Fruit fly (Drosophila melanogaster) whole organism, embryonic: ENCODE results near the gene Edg91.

ENCODE experiments used
- Aef1 ChIP-seq: fragments of 200-800 bp; sonication (Bioruptor generic); IDR thresholded peaks from 3 replicates; pipeline ENCODE4 v1.3.6; 2022; ENCODE audit warnings: missing biosample characterization, missing genetic modification characterization
- BEAF-32 ChIP-seq: fragments of 200-800 bp; sonication (Bioruptor generic); optimal IDR thresholded peaks from 3 replicates; lab custom pipeline; 2017; ENCODE audit warnings: missing biosample characterization, missing genetic modification characterization, mild to moderate bottlenecking, moderate library complexity, missing genetic modification reagents
- CG1024 ChIP-seq: fragments of 200-800 bp; sonication (Bioruptor generic); IDR thresholded peaks from 2 replicates; pipeline ENCODE4 v1.3.6; 2022; ENCODE audit warnings: missing biosample characterization, missing genetic modification characterization
- CG10431 ChIP-seq: fragments of 200-800 bp; sonication (Bioruptor generic); optimal IDR thresholded peaks from 3 replicates; lab custom pipeline; 2018; ENCODE audit warnings: missing biosample characterization, mild to moderate bottlenecking, missing genetic modification characterization
- CG10959 ChIP-seq: fragments of 200-800 bp; sonication (Bioruptor generic); IDR thresholded peaks from 2 replicates; pipeline ENCODE4 v1.3.6; 2022; ENCODE audit warnings: missing biosample characterization, missing genetic modification characterization
- CG11093 ChIP-seq: fragments of 200-800 bp; sonication (Bioruptor generic); IDR thresholded peaks from 3 replicates; pipeline ENCODE4 v1.3.6; 2022; ENCODE audit warnings: missing biosample characterization, missing genetic modification characterization
- CG11247 ChIP-seq: fragments of 200-800 bp; sonication (Bioruptor generic); IDR thresholded peaks from 2 replicates; pipeline ENCODE4 v1.3.6; 2022; ENCODE audit warnings: missing biosample characterization, missing genetic modification characterization
- CG11723 ChIP-seq: fragments of 200-800 bp; sonication (Bioruptor generic); optimal IDR thresholded peaks from 2 replicates; lab custom pipeline; 2017; ENCODE audit warnings: missing biosample characterization, mild to moderate bottlenecking, missing genetic modification characterization
- CG13123 ChIP-seq: fragments of 200-800 bp; sonication (Bioruptor generic); optimal IDR thresholded peaks from 2 replicates; lab custom pipeline; 2016; ENCODE audit warnings: missing biosample characterization, missing genetic modification characterization
- CG13296 ChIP-seq: fragments of 200-800 bp; sonication (Bioruptor generic); optimal IDR thresholded peaks from 3 replicates; lab custom pipeline; 2018; ENCODE audit warnings: missing biosample characterization, mild to moderate bottlenecking, missing genetic modification characterization
- CG14050 ChIP-seq: fragments of 200-800 bp; sonication (Bioruptor generic); IDR thresholded peaks from 3 replicates; pipeline ENCODE4 v1.3.6; 2022; ENCODE audit warnings: missing biosample characterization, missing genetic modification characterization
- CG14860 ChIP-seq: fragments of 200-800 bp; sonication (Bioruptor generic); IDR thresholded peaks from 3 replicates; pipeline ENCODE4 v1.3.6; 2022; ENCODE audit warnings: missing biosample characterization, missing genetic modification characterization; ENCODE audit not compliant: partially characterized antibody
- CG15601 ChIP-seq: fragments of 200-800 bp; sonication (Bioruptor generic); optimal IDR thresholded peaks from 3 replicates; lab custom pipeline; 2019; ENCODE audit warnings: missing biosample characterization, mild to moderate bottlenecking, missing genetic modification characterization, moderate library complexity
- CG17912 ChIP-seq: fragments of 200-800 bp; sonication (Bioruptor generic); optimal IDR thresholded peaks from 2 replicates; lab custom pipeline; 2018; ENCODE audit warnings: missing biosample characterization, mild to moderate bottlenecking, missing genetic modification characterization
- CG18764 ChIP-seq: fragments of 200-800 bp; sonication (Bioruptor generic); optimal IDR thresholded peaks from 3 replicates; lab custom pipeline; 2016; ENCODE audit warnings: missing biosample characterization, missing genetic modification characterization
- CG30020 ChIP-seq: fragments of 200-800 bp; optimal IDR thresholded peaks from 2 replicates; lab custom pipeline; 2019; ENCODE audit warnings: missing biosample characterization, mild to moderate bottlenecking, missing genetic modification characterization, moderate library complexity
- CG31388 ChIP-seq: fragments of 200-800 bp; sonication (Bioruptor generic); optimal IDR thresholded peaks from 2 replicates; lab custom pipeline; 2016; ENCODE audit warnings: missing biosample characterization, missing genetic modification characterization
- CG3163 ChIP-seq: fragments of 200-800 bp; sonication (Bioruptor generic); optimal IDR thresholded peaks from 3 replicates; lab custom pipeline; 2016; ENCODE audit warnings: missing biosample characterization, missing genetic modification characterization
- CG42726 ChIP-seq: fragments of 200-800 bp; sonication (Bioruptor generic); IDR thresholded peaks from 2 replicates; pipeline ENCODE4 v1.3.6; 2022; ENCODE audit warnings: missing biosample characterization, missing genetic modification characterization; ENCODE audit not compliant: partially characterized antibody
- CG7372 ChIP-seq: fragments of 200-800 bp; sonication (Bioruptor generic); IDR thresholded peaks from 2 replicates; pipeline ENCODE4 v1.3.6; 2022; ENCODE audit warnings: missing biosample characterization, missing genetic modification characterization
- CG8089 ChIP-seq: fragments of 200-800 bp; sonication (Bioruptor generic); optimal IDR thresholded peaks from 3 replicates; lab custom pipeline; 2016; ENCODE audit warnings: missing biosample characterization, missing genetic modification characterization
- Dbx ChIP-seq: fragments of 200-800 bp; sonication (Bioruptor generic); IDR thresholded peaks from 3 replicates; pipeline ENCODE4 v1.3.6; 2022; ENCODE audit warnings: missing biosample characterization, missing genetic modification characterization
- Ets97D ChIP-seq: fragments of 200-800 bp; sonication (Bioruptor generic); optimal IDR thresholded peaks from 3 replicates; lab custom pipeline; 2016; ENCODE audit warnings: missing biosample characterization, missing genetic modification characterization
- Hmr ChIP-seq: fragments of 200-800 bp; sonication (Bioruptor generic); optimal IDR thresholded peaks from 3 replicates; lab custom pipeline; 2017; ENCODE audit warnings: mild to moderate bottlenecking, missing biosample characterization, missing genetic modification reagents, missing genetic modification characterization
- Lim3 ChIP-seq: fragments of 200-800 bp; sonication (Bioruptor generic); IDR thresholded peaks from 2 replicates; pipeline ENCODE4 v1.3.6; 2022; ENCODE audit warnings: missing biosample characterization, missing genetic modification characterization
- Meics ChIP-seq: fragments of 200-800 bp; sonication (Bioruptor generic); optimal IDR thresholded peaks from 2 replicates; lab custom pipeline; 2017; ENCODE audit warnings: missing biosample characterization, mild to moderate bottlenecking, missing genetic modification characterization
- Mrtf ChIP-seq: fragments of 200-800 bp; sonication (Bioruptor generic); IDR thresholded peaks from 3 replicates; pipeline ENCODE4 v1.3.6; 2022; ENCODE audit warnings: missing biosample characterization, missing genetic modification characterization
- Opbp ChIP-seq: fragments of 200-800 bp; sonication (Bioruptor generic); IDR thresholded peaks from 3 replicates; pipeline ENCODE4 v1.3.6; 2022; ENCODE audit warnings: missing biosample characterization, missing genetic modification characterization; ENCODE audit not compliant: partially characterized antibody
- Pdp1 ChIP-seq, 2 experiments: fragments of 200-800 bp; sonication (Bioruptor generic); optimal IDR thresholded peaks; 3 replicates each; lab custom pipeline; 2016; ENCODE audit warnings: missing biosample characterization in 2 of 2, missing genetic modification characterization in 2 of 2, mild to moderate bottlenecking in 1 of 2, moderate library complexity in 1 of 2
- Ravus ChIP-seq: fragments of 200-800 bp; sonication (Bioruptor generic); IDR thresholded peaks from 2 replicates; pipeline ENCODE4 v1.3.6; 2022; ENCODE audit warnings: missing biosample characterization, missing genetic modification characterization
- Spps ChIP-seq: fragments of 200-800 bp; sonication (Bioruptor generic); optimal IDR thresholded peaks from 2 replicates; lab custom pipeline; 2018; ENCODE audit warnings: missing biosample characterization, mild to moderate bottlenecking, missing genetic modification characterization
- Tbp ChIP-seq: fragments of >200 bp; optimal IDR thresholded peaks from 2 replicates; lab custom pipeline; 2018; ENCODE audit warnings: missing biosample characterization, missing genetic modification characterization
- Trl ChIP-seq, 3 experiments: fragments of >200 bp in 2 of 3; fragments of 200-800 bp in 1 of 3; sonication (Bioruptor generic) in 1 of 3; optimal IDR thresholded peaks; 2 replicates in 1 of 3; 3 replicates in 2 of 3; lab custom pipeline; 2016 to 2017; ENCODE audit warnings: missing biosample characterization in 1 of 3, missing genetic modification characterization in 1 of 3
- al ChIP-seq: fragments of 200-800 bp; sonication (Bioruptor generic); IDR thresholded peaks from 2 replicates; pipeline ENCODE4 v1.3.6; 2022; ENCODE audit warnings: missing biosample characterization, missing genetic modification characterization
- bcd ChIP-seq: fragments of 200-800 bp; sonication (Bioruptor generic); optimal IDR thresholded peaks from 2 replicates; lab custom pipeline; 2017; ENCODE audit warnings: missing biosample characterization, mild to moderate bottlenecking, missing genetic modification characterization
- caup ChIP-seq: fragments of 200-800 bp; sonication (Bioruptor generic); optimal IDR thresholded peaks from 3 replicates; lab custom pipeline; 2017; ENCODE audit warnings: missing biosample characterization, mild to moderate bottlenecking, missing genetic modification characterization, moderate library complexity; ENCODE audit not compliant: severe bottlenecking
- fu2 ChIP-seq: fragments of 200-800 bp; sonication (Bioruptor generic); optimal IDR thresholded peaks from 2 replicates; lab custom pipeline; 2016; ENCODE audit warnings: missing biosample characterization, missing genetic modification characterization
- hth ChIP-seq: fragments of >200 bp; optimal IDR thresholded peaks from 2 replicates; lab custom pipeline; 2017; ENCODE audit warnings: inconsistent platforms
- klu ChIP-seq: fragments of 200-800 bp; sonication (Bioruptor generic); IDR thresholded peaks from 2 replicates; pipeline ENCODE4 v1.3.6; 2022; ENCODE audit warnings: missing biosample characterization, missing genetic modification characterization
- p53 ChIP-seq: fragments of 200-800 bp; sonication (Bioruptor generic); optimal IDR thresholded peaks from 2 replicates; lab custom pipeline; 2016; ENCODE audit warnings: missing biosample characterization, missing genetic modification characterization
- pita ChIP-seq: fragments of 200-800 bp; sonication (Bioruptor generic); optimal IDR thresholded peaks from 2 replicates; lab custom pipeline; 2017; ENCODE audit warnings: missing biosample characterization, mild to moderate bottlenecking, missing genetic modification characterization
- prd ChIP-seq, 3 experiments: fragments of >200 bp in 2 of 3; fragments of 200-800 bp in 1 of 3; sonication (Bioruptor generic) in 1 of 3; optimal IDR thresholded peaks in 2 of 3; IDR thresholded peaks in 1 of 3; 2 replicates in 2 of 3; 3 replicates in 1 of 3; pipeline versions ENCODE4 v1.3.6 to Lab custom; 2017 to 2022; ENCODE audit warnings: missing biosample characterization in 1 of 3, missing genetic modification characterization in 1 of 3
- sc ChIP-seq, 3 experiments: fragments of >200 bp in 2 of 3; fragments of 200-800 bp in 1 of 3; sonication (Bioruptor generic) in 1 of 3; optimal IDR thresholded peaks; 2 replicates in 2 of 3; 3 replicates in 1 of 3; lab custom pipeline; 2017; ENCODE audit warnings: mild to moderate bottlenecking in 1 of 3, missing biosample characterization in 1 of 3, missing genetic modification characterization in 1 of 3, missing genetic modification reagents in 1 of 3
- schlank ChIP-seq: fragments of 200-800 bp; sonication (Bioruptor generic); optimal IDR thresholded peaks from 2 replicates; lab custom pipeline; 2018; ENCODE audit warnings: missing biosample characterization, mild to moderate bottlenecking, missing genetic modification characterization
- stwl ChIP-seq: fragments of 200-800 bp; sonication (Bioruptor generic); optimal IDR thresholded peaks from 3 replicates; lab custom pipeline; 2018; ENCODE audit warnings: missing biosample characterization, mild to moderate bottlenecking, missing genetic modification characterization, moderate library complexity
- tup ChIP-seq: fragments of 200-800 bp; sonication (Bioruptor generic); optimal IDR thresholded peaks from 2 replicates; lab custom pipeline; 2016; ENCODE audit warnings: missing biosample characterization, mild to moderate bottlenecking, missing genetic modification characterization, moderate library complexity
- twi ChIP-seq: fragments of 200-800 bp; optimal IDR thresholded peaks from 2 replicates; lab custom pipeline; 2019; ENCODE audit warnings: missing biosample characterization, mild to moderate bottlenecking, missing genetic modification characterization, moderate library complexity
- zf30C ChIP-seq: fragments of 200-800 bp; sonication (Bioruptor generic); optimal IDR thresholded peaks from 3 replicates; lab custom pipeline; 2018; ENCODE audit warnings: missing biosample characterization, mild to moderate bottlenecking, missing genetic modification characterization

Edg91 gene

DNA sequence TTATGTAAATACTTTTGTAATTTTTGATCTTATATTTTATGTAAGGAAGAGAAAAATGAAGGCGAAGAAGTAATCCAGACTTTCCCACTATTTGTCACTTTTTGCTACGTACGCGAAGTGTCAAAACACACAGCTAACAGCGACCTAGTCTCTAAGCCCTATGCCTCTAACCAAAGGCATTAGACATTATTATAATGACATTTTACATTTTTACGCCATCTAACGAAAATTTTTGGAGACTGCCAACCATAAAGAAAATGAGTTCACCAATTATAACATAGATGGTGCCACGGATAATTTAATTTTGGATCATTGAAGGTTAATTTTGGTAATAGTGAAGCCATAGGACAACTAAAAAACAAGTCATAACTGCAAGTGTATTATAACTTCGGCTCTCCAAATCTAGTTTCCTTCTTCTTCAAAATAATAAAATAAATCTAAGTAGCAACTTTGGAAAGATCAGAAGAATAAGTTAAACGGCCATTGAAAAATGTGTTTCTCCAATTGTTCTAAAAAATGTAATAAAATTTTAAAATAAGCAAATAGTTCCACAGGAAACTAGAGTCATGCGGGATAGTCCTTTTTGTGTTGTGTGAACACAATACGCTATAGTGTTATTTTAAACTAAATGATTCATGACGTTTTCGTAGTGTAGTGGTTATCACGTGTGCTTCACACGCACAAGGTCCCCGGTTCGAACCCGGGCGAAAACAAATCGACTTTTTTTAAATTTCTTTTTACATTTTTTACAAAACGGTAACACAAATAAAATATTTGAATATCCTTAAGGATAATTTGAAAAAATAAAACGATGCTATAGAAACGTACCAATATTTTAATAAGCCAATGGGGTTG lies 6.0 kb upstream of the Edg91 start (continued):
- TF ChIP-seq tup (GFP tag; lab: Kevin White, UChicago): no peak
- no peak for TF ChIP-seq CG7372 (GFP tag; lab: Robert Waterston, UW)
- TF ChIP-seq schlank: no peak
- TF ChIP-seq CG18764 (GFP tag; lab: Kevin White, UChicago): no peak
- TF ChIP-seq stwl: no peak
- TF ChIP-seq caup (GFP tag; lab: Kevin White, UChicago): no peak
- TF ChIP-seq CG30020 (tag; lab: Kevin White, UChicago): no peak
- TF ChIP-seq pita (GFP tag; lab: Kevin White, UChicago): peak; percentile 85
- TF ChIP-seq CG10431: no peak
- peak; percentile 25 to 27 for TF ChIP-seq Pdp1 (GFP tag; optimal IDR thresholded peaks at IDR 0.05; lab: Kevin White, UChicago)
- no peak for TF ChIP-seq BEAF-32 (GFP tag; lab: Kevin White, UChicago)
- TF ChIP-seq sc (optimal IDR thresholded peaks at IDR 0.05; lab: Kevin White, UChicago): no peak
- no peak for TF ChIP-seq sc (GFP tag; optimal IDR thresholded peaks at IDR 0.05; lab: Kevin White, UChicago)
- TF ChIP-seq Meics (GFP tag; lab: Kevin White, UChicago): no peak
- TF ChIP-seq Lim3 (GFP tag; lab: Robert Waterston, UW): no peak
- no peak for TF ChIP-seq Tbp (GFP tag; lab: Kevin White, UChicago)
- TF ChIP-seq CG13296: no peak
- no peak for TF ChIP-seq Ets97D
- TF ChIP-seq Spps (tag; lab: Kevin White, UChicago): no peak
- TF ChIP-seq Mrtf (GFP tag; lab: Robert Waterston, UW): no peak
- peak; percentile 9 for TF ChIP-seq CG8089 (GFP tag; lab: Kevin White, UChicago)
- peak; percentile 13 for TF ChIP-seq CG17912
- no peak for TF ChIP-seq p53 (GFP tag; lab: Kevin White, UChicago)
- no peak for TF ChIP-seq CG11723 (GFP tag; lab: Kevin White, UChicago)
- no peak; the same call in none of the 3 replicates for TF ChIP-seq Opbp
- TF ChIP-seq zf30C (GFP tag; lab: Kevin White, UChicago): no peak
- no peak for TF ChIP-seq CG11247 (GFP tag; lab: Robert Waterston, UW)
- no peak; the same call in 1 of the 2 replicates for TF ChIP-seq CG10959 (GFP tag; lab: Robert Waterston, UW)
- no peak for TF ChIP-seq CG14860 (GFP tag; lab: Robert Waterston, UW)
- TF ChIP-seq CG14050 (GFP tag; lab: Robert Waterston, UW): no peak
- TF ChIP-seq CG13123: no peak
- TF ChIP-seq Aef1 (GFP tag; lab: Robert Waterston, UW): no peak
- no peak for TF ChIP-seq klu (GFP tag; lab: Robert Waterston, UW)
- no peak for TF ChIP-seq CG15601
- TF ChIP-seq Ravus (GFP tag; lab: Robert Waterston, UW): no peak
- no peak for TF ChIP-seq CG31388 (GFP tag; lab: Kevin White, UChicago)
- TF ChIP-seq fu2: no peak
- TF ChIP-seq al (GFP tag; lab: Robert Waterston, UW): no peak
- no peak for TF ChIP-seq CG11093 (GFP tag; lab: Robert Waterston, UW)
- TF ChIP-seq twi: no peak
- peak; percentile 68 for TF ChIP-seq Dbx
- TF ChIP-seq bcd (GFP tag; lab: Kevin White, UChicago): no peak
- TF ChIP-seq CG42726 (GFP tag; lab: Robert Waterston, UW): peak; percentile 84
- TF ChIP-seq CG3163: no peak
- no peak for TF ChIP-seq CG1024 (GFP tag; lab: Robert Waterston, UW)
- TF ChIP-seq hth (lab: Kevin White, UChicago): no peak
- no peak for TF ChIP-seq Trl (optimal IDR thresholded peaks at IDR 0.05; lab: Kevin White, UChicago)
- TF ChIP-seq Trl (GFP tag; optimal IDR thresholded peaks at IDR 0.05; lab: Kevin White, UChicago): no peak
- no peak for TF ChIP-seq prd (optimal IDR thresholded peaks at IDR 0.05; lab: Kevin White, UChicago)
- TF ChIP-seq prd (GFP tag; IDR thresholded peaks at IDR 0.05; lab: Robert Waterston, UW): peak; percentile 24; the same call in 1 of the 3 replicates
- peak; percentile 36 for TF ChIP-seq Hmr (GFP tag; lab: Kevin White, UChicago)
